Fruit fly (Drosophila melanogaster) whole organism, embryonic: ENCODE data around the gene blot.

Experiments used
- Bdp1 ChIP-seq: fragments of 200-800 bp; sonication (Bioruptor generic); optimal IDR thresholded peaks from 3 replicates; lab custom pipeline; 2016; ENCODE audit warnings: missing biosample characterization, missing genetic modification characterization
- CG12299 ChIP-seq: fragments of 200-800 bp; sonication (Bioruptor generic); optimal IDR thresholded peaks from 2 replicates; lab custom pipeline; 2018; ENCODE audit warnings: missing biosample characterization, mild to moderate bottlenecking, missing genetic modification characterization
- CG14441 ChIP-seq: fragments of 200-800 bp; sonication (Bioruptor generic); IDR thresholded peaks from 2 replicates; pipeline ENCODE4 v1.3.6; 2022; ENCODE audit warnings: missing biosample characterization, missing genetic modification characterization
- CG14710 ChIP-seq: fragments of 200-800 bp; sonication (Bioruptor generic); optimal IDR thresholded peaks from 3 replicates; lab custom pipeline; 2019; ENCODE audit warnings: missing biosample characterization, mild to moderate bottlenecking, missing genetic modification characterization, moderate library complexity
- CG15269 ChIP-seq: fragments of 200-800 bp; sonication (Bioruptor generic); optimal IDR thresholded peaks from 2 replicates; lab custom pipeline; 2018; ENCODE audit warnings: missing biosample characterization, mild to moderate bottlenecking, missing genetic modification characterization, moderate library complexity
- CG15696 ChIP-seq: fragments of 200-800 bp; sonication (Bioruptor generic); optimal IDR thresholded peaks from 2 replicates; lab custom pipeline; 2019; ENCODE audit warnings: missing biosample characterization, mild to moderate bottlenecking, missing genetic modification characterization, moderate library complexity
- CG16863 ChIP-seq: fragments of 200-800 bp; sonication (Bioruptor generic); optimal IDR thresholded peaks from 3 replicates; lab custom pipeline; 2016; ENCODE audit warnings: missing biosample characterization, missing genetic modification characterization
- CG17829 ChIP-seq: fragments of 200-800 bp; optimal IDR thresholded peaks from 2 replicates; lab custom pipeline; 2019; ENCODE audit warnings: missing biosample characterization, mild to moderate bottlenecking, missing genetic modification characterization, moderate library complexity
- CG18011 ChIP-seq: fragments of 200-800 bp; sonication (Bioruptor generic); optimal IDR thresholded peaks from 2 replicates; lab custom pipeline; 2017; ENCODE audit warnings: missing biosample characterization, missing genetic modification characterization, mild to moderate bottlenecking, moderate library complexity, missing genotype
- CG2116 ChIP-seq: fragments of 200-800 bp; sonication (Bioruptor generic); optimal IDR thresholded peaks from 3 replicates; lab custom pipeline; 2018; ENCODE audit warnings: missing biosample characterization, mild to moderate bottlenecking, missing genetic modification characterization
- CG2712 ChIP-seq: fragments of 200-800 bp; optimal IDR thresholded peaks from 3 replicates; lab custom pipeline; 2019; ENCODE audit warnings: missing biosample characterization, mild to moderate bottlenecking, missing genetic modification characterization, moderate library complexity
- CG30403 ChIP-seq: fragments of 200-800 bp; sonication (Bioruptor generic); optimal IDR thresholded peaks from 3 replicates; lab custom pipeline; 2016; ENCODE audit warnings: missing biosample characterization, missing genetic modification characterization
- CG34376 ChIP-seq: fragments of 200-800 bp; sonication (Bioruptor generic); optimal IDR thresholded peaks from 2 replicates; lab custom pipeline; 2018; ENCODE audit warnings: missing biosample characterization, mild to moderate bottlenecking, missing genetic modification characterization
- CG4328 ChIP-seq: fragments of 200-800 bp; sonication (Bioruptor generic); optimal IDR thresholded peaks from 3 replicates; lab custom pipeline; 2017; ENCODE audit warnings: missing biosample characterization, missing genetic modification reagents, missing genetic modification characterization
- CG6175 ChIP-seq: fragments of 200-800 bp; sonication (Bioruptor generic); IDR thresholded peaks from 3 replicates; pipeline ENCODE4 v1.3.6; 2022; ENCODE audit warnings: missing biosample characterization, missing genetic modification characterization
- CG7357 ChIP-seq: fragments of 200-800 bp; sonication (Bioruptor generic); IDR thresholded peaks from 3 replicates; pipeline ENCODE4 v1.3.6; 2022; ENCODE audit warnings: missing biosample characterization, missing genetic modification characterization
- CG7372 ChIP-seq: fragments of 200-800 bp; sonication (Bioruptor generic); IDR thresholded peaks from 2 replicates; pipeline ENCODE4 v1.3.6; 2022; ENCODE audit warnings: missing biosample characterization, missing genetic modification characterization
- CG7556 ChIP-seq: fragments of 200-800 bp; sonication (Bioruptor generic); optimal IDR thresholded peaks from 2 replicates; lab custom pipeline; 2017; ENCODE audit warnings: missing biosample characterization, mild to moderate bottlenecking, missing genetic modification characterization
- CG8290 ChIP-seq, 3 experiments: fragments of 200-800 bp; sonication (Bioruptor generic); optimal IDR thresholded peaks; 2 replicates each; lab custom pipeline; 2016 to 2019; ENCODE audit warnings: missing biosample characterization in 3 of 3, missing genetic modification characterization in 3 of 3, mild to moderate bottlenecking in 2 of 3, moderate library complexity in 1 of 3
- CG9437 ChIP-seq: fragments of 200-800 bp; sonication (Bioruptor generic); optimal IDR thresholded peaks from 2 replicates; lab custom pipeline; 2018; ENCODE audit warnings: missing biosample characterization, mild to moderate bottlenecking, missing genetic modification characterization
- Dip3 ChIP-seq: fragments of 200-800 bp; sonication (Bioruptor generic); optimal IDR thresholded peaks from 3 replicates; lab custom pipeline; 2016; ENCODE audit warnings: missing biosample characterization, missing genetic modification characterization
- Dll ChIP-seq: fragments of 200-800 bp; sonication (Bioruptor generic); IDR thresholded peaks from 4 replicates; pipeline ENCODE4 v1.3.6; 2022; ENCODE audit warnings: missing biosample characterization, missing genetic modification characterization; ENCODE audit not compliant: partially characterized antibody
- Dp ChIP-seq: fragments of 200-800 bp; sonication (Bioruptor generic); optimal IDR thresholded peaks from 2 replicates; lab custom pipeline; 2018; ENCODE audit warnings: missing biosample characterization, mild to moderate bottlenecking, missing genetic modification characterization, moderate library complexity
- Ets97D ChIP-seq: fragments of 200-800 bp; sonication (Bioruptor generic); optimal IDR thresholded peaks from 3 replicates; lab custom pipeline; 2016; ENCODE audit warnings: missing biosample characterization, missing genetic modification characterization
- Fer1 ChIP-seq: fragments of 200-800 bp; sonication (Bioruptor generic); optimal IDR thresholded peaks from 2 replicates; lab custom pipeline; 2017; ENCODE audit warnings: missing biosample characterization, mild to moderate bottlenecking, missing genetic modification characterization
- Fer2 ChIP-seq: fragments of 200-800 bp; sonication (Bioruptor generic); optimal IDR thresholded peaks from 2 replicates; lab custom pipeline; 2018; ENCODE audit warnings: missing biosample characterization, mild to moderate bottlenecking, missing genetic modification characterization, moderate library complexity
- Hand ChIP-seq: fragments of 200-800 bp; sonication (Bioruptor generic); optimal IDR thresholded peaks from 2 replicates; lab custom pipeline; 2017; ENCODE audit warnings: mild to moderate bottlenecking, missing biosample characterization, missing genetic modification reagents, missing genetic modification characterization
- Jarid2 ChIP-seq: fragments of 200-800 bp; sonication (Bioruptor generic); optimal IDR thresholded peaks from 3 replicates; lab custom pipeline; 2017; ENCODE audit warnings: mild to moderate bottlenecking, missing biosample characterization, missing genetic modification reagents, missing genetic modification characterization
- Mrtf ChIP-seq: fragments of 200-800 bp; sonication (Bioruptor generic); IDR thresholded peaks from 3 replicates; pipeline ENCODE4 v1.3.6; 2022; ENCODE audit warnings: missing biosample characterization, missing genetic modification characterization
- Rfx ChIP-seq: fragments of 200-800 bp; sonication (Bioruptor generic); IDR thresholded peaks from 2 replicates; pipeline ENCODE4 v1.3.6; 2022; ENCODE audit warnings: missing biosample characterization, missing genetic modification characterization
- Sry-δ ChIP-seq: fragments of 200-800 bp; sonication (Bioruptor generic); optimal IDR thresholded peaks from 2 replicates; lab custom pipeline; 2016; ENCODE audit warnings: missing biosample characterization, missing genetic modification characterization
- aop ChIP-seq: fragments of 200-800 bp; sonication (Bioruptor generic); IDR thresholded peaks from 2 replicates; pipeline ENCODE4 v1.3.6; 2022; ENCODE audit warnings: missing biosample characterization, missing genetic modification characterization
- chif ChIP-seq, 2 experiments: fragments of 200-800 bp; sonication (Bioruptor generic); optimal IDR thresholded peaks; 3 replicates each; lab custom pipeline; 2016; ENCODE audit warnings: missing biosample characterization in 2 of 2, missing genetic modification characterization in 2 of 2
- disco-r ChIP-seq: fragments of 200-800 bp; sonication (Bioruptor generic); optimal IDR thresholded peaks from 2 replicates; lab custom pipeline; 2016; ENCODE audit warnings: missing biosample characterization, missing genetic modification characterization
- dmrt11E ChIP-seq: fragments of 200-800 bp; sonication (Bioruptor generic); optimal IDR thresholded peaks from 3 replicates; lab custom pipeline; 2018; ENCODE audit warnings: missing biosample characterization, mild to moderate bottlenecking, missing genetic modification characterization, moderate library complexity
- dmrt99B ChIP-seq: fragments of 200-800 bp; sonication (Bioruptor generic); optimal IDR thresholded peaks from 2 replicates; lab custom pipeline; 2018; ENCODE audit warnings: missing biosample characterization, mild to moderate bottlenecking, missing genetic modification characterization, moderate library complexity
- lab ChIP-seq: fragments of 200-800 bp; sonication (Bioruptor generic); optimal IDR thresholded peaks from 3 replicates; lab custom pipeline; 2017; ENCODE audit warnings: missing biosample characterization, missing genetic modification characterization, mild to moderate bottlenecking, moderate library complexity, missing genetic modification reagents
- maf-S ChIP-seq: fragments of 200-800 bp; sonication (Bioruptor generic); optimal IDR thresholded peaks from 2 replicates; lab custom pipeline; 2016; ENCODE audit warnings: missing biosample characterization, missing genetic modification characterization
- mld ChIP-seq: fragments of 200-800 bp; sonication (Bioruptor generic); IDR thresholded peaks from 3 replicates; pipeline ENCODE4 v1.3.6; 2022; ENCODE audit warnings: missing biosample characterization, missing genetic modification characterization; ENCODE audit not compliant: partially characterized antibody
- ranshi ChIP-seq: fragments of 200-800 bp; sonication (Bioruptor generic); IDR thresholded peaks from 2 replicates; pipeline ENCODE4 v1.3.6; 2022; ENCODE audit warnings: missing biosample characterization, missing genetic modification characterization
- run ChIP-seq: fragments of 200-800 bp; sonication (Bioruptor generic); optimal IDR thresholded peaks from 3 replicates; lab custom pipeline; 2018; ENCODE audit warnings: missing biosample characterization, mild to moderate bottlenecking, missing genetic modification characterization
- sob ChIP-seq: fragments of 200-800 bp; sonication (Bioruptor generic); IDR thresholded peaks from 2 replicates; pipeline ENCODE4 v1.3.6; 2022; ENCODE audit warnings: missing biosample characterization, missing genetic modification characterization
- sr ChIP-seq: fragments of 200-800 bp; sonication (Bioruptor generic); IDR thresholded peaks from 3 replicates; pipeline ENCODE4 v1.3.6; 2022; ENCODE audit warnings: missing biosample characterization, missing genetic modification characterization
- tx ChIP-seq: fragments of 200-800 bp; sonication (Bioruptor generic); optimal IDR thresholded peaks from 2 replicates; lab custom pipeline; 2016; ENCODE audit warnings: missing biosample characterization, missing genetic modification characterization
- vfl ChIP-seq: fragments of 200-800 bp; sonication (Bioruptor generic); optimal IDR thresholded peaks from 2 replicates; lab custom pipeline; 2016; ENCODE audit warnings: missing biosample characterization, missing genetic modification characterization
- wdn ChIP-seq: fragments of 200-800 bp; sonication (Bioruptor generic); IDR thresholded peaks from 2 replicates; pipeline ENCODE4 v1.3.6; 2022; ENCODE audit warnings: missing biosample characterization, missing genetic modification characterization
- zen ChIP-seq: fragments of 200-800 bp; sonication (Bioruptor generic); optimal IDR thresholded peaks from 3 replicates; lab custom pipeline; 2018; ENCODE audit warnings: missing biosample characterization, mild to moderate bottlenecking, missing genetic modification characterization, moderate library complexity
- zfh1 ChIP-seq: fragments of 200-800 bp; sonication (Bioruptor generic); IDR thresholded peaks from 3 replicates; pipeline ENCODE4 v1.3.6; 2022; ENCODE audit warnings: missing biosample characterization, missing genetic modification characterization

The blot gene

DNA sequence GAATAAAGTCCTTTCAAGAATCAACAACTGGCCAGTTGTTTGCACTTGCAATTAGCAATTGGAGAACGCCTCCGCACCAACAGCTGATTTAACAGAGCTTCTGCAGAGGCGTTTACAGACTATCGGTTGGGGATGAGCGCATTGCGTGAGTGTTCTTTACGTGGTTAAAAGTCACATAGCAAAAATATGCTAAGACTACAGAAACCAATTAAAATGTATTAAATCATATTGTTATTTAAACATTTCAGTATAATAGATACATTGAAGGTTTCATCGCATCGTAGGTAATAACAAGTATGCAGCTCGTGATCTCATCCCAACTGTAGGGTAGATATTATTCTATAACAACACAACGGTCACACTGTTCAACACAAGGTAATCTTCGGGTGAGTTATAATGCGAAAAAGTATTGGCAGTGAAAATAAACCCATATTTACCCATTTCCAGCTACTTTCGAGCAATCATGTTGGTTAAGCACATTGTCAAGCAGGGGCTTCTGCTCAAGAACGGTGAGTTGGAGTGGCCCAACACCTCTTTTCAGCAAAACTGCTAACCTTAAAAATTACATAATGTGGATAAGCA lies 3.9 kb upstream of the blot start, which contains the start of the genes Sec3 and COX7B (continued):
- TF ChIP-seq Fer2 (tag; lab: Kevin White, UChicago) (peak; percentile 65), maf-S (GFP tag; lab: Kevin White, UChicago) (peak; percentile 34), zen (tag; lab: Kevin White, UChicago) (peak; percentile 76), Dp (GFP tag; lab: Kevin White, UChicago) (peak; percentile 4), CG18011 (GFP tag; lab: Kevin White, UChicago) (peak; percentile 29), CG30403 (GFP tag; lab: Kevin White, UChicago) (peak; percentile 78), Sry-δ (GFP tag; lab: Kevin White, UChicago) (peak; percentile 88), wdn (GFP tag; lab: Robert Waterston, UW) (peak; percentile 64), dmrt11E (tag; lab: Kevin White, UChicago) (peak; percentile 63), mld (GFP tag; lab: Robert Waterston, UW) (peak; percentile 77; the same call in 2 of the 3 replicates), CG2712 (tag; lab: Kevin White, UChicago) (peak; percentile 75), dmrt99B (tag; lab: Kevin White, UChicago) (peak; percentile 53), vfl (peak; percentile 40), CG9437 (peak; percentile 84), run (tag; lab: Kevin White, UChicago) (peak; percentile 5), CG6175 (GFP tag; lab: Robert Waterston, UW) (0 out of 3 replicates have a peak, but pooled peaks have one; percentile 24), Bdp1 (GFP tag; lab: Kevin White, UChicago) (peak; percentile 46), CG7556 (GFP tag; lab: Kevin White, UChicago) (peak; percentile 33), CG4328 (GFP tag; lab: Kevin White, UChicago) (peak; percentile 51), CG12299 (peak; percentile 64), tx (GFP tag; lab: Kevin White, UChicago) (peak; percentile 47), lab (GFP tag; lab: Kevin White, UChicago) (peak; percentile 62), CG8290 (GFP tag; optimal IDR thresholded peaks at IDR 0.05; lab: Kevin White, UChicago) (peak; percentile 49), CG8290 (tag; optimal IDR thresholded peaks at IDR 0.05; lab: Kevin White, UChicago) (peak; percentile 54 to 78), aop (GFP tag; lab: Robert Waterston, UW) (no peak), Ets97D (peak; percentile 29), chif (GFP tag; optimal IDR thresholded peaks at IDR 0.05; lab: Kevin White, UChicago) (peak; percentile 58 to 64), zfh1 (GFP tag; lab: Robert Waterston, UW) (peak; percentile 47; the same call in 1 of the 3 replicates), Hand (GFP tag; lab: Kevin White, UChicago) (no peak), sob (GFP tag; lab: Robert Waterston, UW) (peak; percentile 71), CG15269 (tag; lab: Kevin White, UChicago) (peak; percentile 63), CG14710 (peak; percentile 85), disco-r (GFP tag; lab: Kevin White, UChicago) (no peak), Jarid2 (no peak), CG2116 (GFP tag; lab: Kevin White, UChicago) (peak; percentile 75), CG15696 (tag; lab: Kevin White, UChicago) (peak; percentile 76), CG7372 (GFP tag; lab: Robert Waterston, UW) (peak; percentile 63; the same call in 1 of the 2 replicates), CG14441 (GFP tag; lab: Robert Waterston, UW) (peak; percentile 50; the same call in 1 of the 2 replicates), Mrtf (GFP tag; lab: Robert Waterston, UW) (0 out of 3 replicates have a peak, but pooled peaks have one; percentile 12), Dll (GFP tag; lab: Robert Waterston, UW) (peak; percentile 97), Fer1 (GFP tag; lab: Kevin White, UChicago) (peak; percentile 72), ranshi (GFP tag; lab: Robert Waterston, UW) (0 out of 2 replicates have a peak, but pooled peaks have one; percentile 33), CG17829 (peak; percentile 79), CG16863 (peak; percentile 41), Dip3 (GFP tag; lab: Kevin White, UChicago) (peak; percentile 43), CG7357 (0 out of 3 replicates have a peak, but pooled peaks have one; percentile 34), CG34376 (peak; percentile 78), Rfx (GFP tag; lab: Robert Waterston, UW) (peak; percentile 70; the same call in 1 of the 2 replicates), sr (GFP tag; lab: Robert Waterston, UW) (peak; percentile 59; the same call in 1 of the 3 replicates)
